Fruit fly (Drosophila melanogaster) whole organism, prepupa: ENCODE data around the gene CG17362.

ENCODE experiments used
- Blimp-1 ChIP-seq: fragments of 200-800 bp; sonication (Bioruptor generic); optimal IDR thresholded peaks from 3 replicates; lab custom pipeline; 2017; ENCODE audit warnings: missing biosample characterization, missing genetic modification characterization, mild to moderate bottlenecking, moderate library complexity, missing genetic modification reagents
- CG10631 ChIP-seq: fragments of 200-800 bp; sonication (Bioruptor generic); optimal IDR thresholded peaks from 2 replicates; lab custom pipeline; 2016; ENCODE audit warnings: missing biosample characterization, missing genetic modification characterization
- CG10669 ChIP-seq: fragments of 200-800 bp; sonication (Bioruptor generic); optimal IDR thresholded peaks from 3 replicates; lab custom pipeline; 2018; ENCODE audit warnings: missing biosample characterization, mild to moderate bottlenecking, missing genetic modification characterization, moderate library complexity
- CG11294 ChIP-seq: fragments of 200-800 bp; sonication (Bioruptor generic); IDR thresholded peaks from 2 replicates; pipeline ENCODE4 v1.3.6; 2022; ENCODE audit warnings: missing biosample characterization, missing genetic modification characterization
- CG15336 ChIP-seq: fragments of 200-800 bp; sonication (Bioruptor generic); IDR thresholded peaks from 2 replicates; pipeline ENCODE4 v1.3.6; 2022; ENCODE audit warnings: missing biosample characterization, missing genetic modification characterization
- CG1621 ChIP-seq: fragments of 200-800 bp; sonication (Bioruptor generic); optimal IDR thresholded peaks from 3 replicates; lab custom pipeline; 2018; ENCODE audit warnings: missing biosample characterization, mild to moderate bottlenecking, missing genetic modification characterization
- CG16779 ChIP-seq: fragments of 200-800 bp; sonication (Bioruptor generic); optimal IDR thresholded peaks from 3 replicates; lab custom pipeline; 2017; ENCODE audit warnings: missing biosample characterization, mild to moderate bottlenecking, missing genetic modification characterization
- CG3032 ChIP-seq: fragments of 200-800 bp; optimal IDR thresholded peaks from 2 replicates; lab custom pipeline; 2019; ENCODE audit warnings: missing biosample characterization, mild to moderate bottlenecking, missing genetic modification characterization, moderate library complexity
- CG31627 ChIP-seq: fragments of 200-800 bp; sonication (Bioruptor generic); optimal IDR thresholded peaks from 3 replicates; lab custom pipeline; 2016; ENCODE audit warnings: missing biosample characterization, missing genetic modification characterization
- CG32006 ChIP-seq: fragments of 200-800 bp; sonication (Bioruptor generic); optimal IDR thresholded peaks from 3 replicates; lab custom pipeline; 2017; ENCODE audit warnings: missing biosample characterization, mild to moderate bottlenecking, missing genetic modification characterization
- CG34406 ChIP-seq: fragments of 200-800 bp; sonication (Bioruptor generic); optimal IDR thresholded peaks from 3 replicates; lab custom pipeline; 2016; ENCODE audit warnings: missing biosample characterization, missing genetic modification characterization
- CG3919 ChIP-seq: fragments of 200-800 bp; sonication (Bioruptor generic); optimal IDR thresholded peaks from 3 replicates; lab custom pipeline; 2016; ENCODE audit warnings: missing biosample characterization, missing genetic modification characterization
- CG6163 ChIP-seq: fragments of 200-800 bp; sonication (Bioruptor generic); IDR thresholded peaks from 3 replicates; pipeline ENCODE4 v1.3.6; 2022; ENCODE audit warnings: missing biosample characterization, missing genetic modification characterization
- CG6276 ChIP-seq: fragments of 200-800 bp; sonication (Bioruptor generic); optimal IDR thresholded peaks from 2 replicates; lab custom pipeline; 2017; ENCODE audit warnings: missing biosample characterization, mild to moderate bottlenecking, missing genetic modification characterization
- CG6792 ChIP-seq: fragments of 200-800 bp; sonication (Bioruptor generic); optimal IDR thresholded peaks from 3 replicates; lab custom pipeline; 2016; ENCODE audit warnings: missing biosample characterization, missing genetic modification characterization
- CG6808 ChIP-seq: fragments of 200-800 bp; sonication (Bioruptor generic); optimal IDR thresholded peaks from 3 replicates; lab custom pipeline; 2017; ENCODE audit warnings: missing biosample characterization, missing genetic modification characterization, mild to moderate bottlenecking, moderate library complexity, missing genetic modification reagents
- CG6854 ChIP-seq: fragments of 200-800 bp; sonication (Bioruptor generic); optimal IDR thresholded peaks from 2 replicates; lab custom pipeline; 2017; ENCODE audit warnings: missing biosample characterization, mild to moderate bottlenecking, missing genetic modification characterization
- CG7368 ChIP-seq: fragments of 200-800 bp; sonication (Bioruptor generic); optimal IDR thresholded peaks from 3 replicates; lab custom pipeline; 2016; ENCODE audit warnings: missing biosample characterization, missing genetic modification characterization
- CG8119 ChIP-seq: fragments of 200-800 bp; sonication (Bioruptor generic); IDR thresholded peaks from 3 replicates; pipeline ENCODE4 v1.3.6; 2022; ENCODE audit warnings: missing biosample characterization, missing genetic modification characterization
- CG8319 ChIP-seq: fragments of 200-800 bp; sonication (Bioruptor generic); optimal IDR thresholded peaks from 3 replicates; lab custom pipeline; 2016; ENCODE audit warnings: missing biosample characterization, missing genetic modification characterization
- CG8632 ChIP-seq: fragments of 200-800 bp; sonication (Bioruptor generic); optimal IDR thresholded peaks from 3 replicates; lab custom pipeline; 2016; ENCODE audit warnings: missing biosample characterization, missing genetic modification characterization
- CG9139 ChIP-seq: fragments of 200-800 bp; sonication (Bioruptor generic); optimal IDR thresholded peaks from 3 replicates; lab custom pipeline; 2017; ENCODE audit warnings: missing biosample characterization, mild to moderate bottlenecking, missing genetic modification characterization
- Eip75B ChIP-seq: fragments of 200-800 bp; sonication (Bioruptor generic); optimal IDR thresholded peaks from 3 replicates; lab custom pipeline; 2016; ENCODE audit warnings: missing biosample characterization, missing genetic modification characterization
- Eip93F ChIP-seq: fragments of 200-800 bp; sonication (Bioruptor generic); optimal IDR thresholded peaks from 2 replicates; lab custom pipeline; 2016; ENCODE audit warnings: missing biosample characterization, mild to moderate bottlenecking, missing genetic modification characterization
- Ets21C ChIP-seq: fragments of 200-800 bp; sonication (Bioruptor generic); optimal IDR thresholded peaks from 3 replicates; lab custom pipeline; 2016; ENCODE audit warnings: missing biosample characterization, missing genetic modification characterization
- Ets96B ChIP-seq: fragments of 200-800 bp; optimal IDR thresholded peaks from 2 replicates; lab custom pipeline; 2019; ENCODE audit warnings: missing biosample characterization, mild to moderate bottlenecking, missing genetic modification characterization, moderate library complexity
- Gug ChIP-seq: fragments of 200-800 bp; sonication (Bioruptor generic); IDR thresholded peaks from 2 replicates; pipeline ENCODE4 v1.3.6; 2022; ENCODE audit warnings: missing biosample characterization, missing genetic modification characterization
- Hr38 ChIP-seq: sonication (Bioruptor generic); optimal IDR thresholded peaks from 2 replicates; lab custom pipeline; 2016; ENCODE audit warnings: missing biosample characterization, missing genetic modification characterization
- Hr39 ChIP-seq: fragments of 200-800 bp; sonication (Bioruptor generic); optimal IDR thresholded peaks from 2 replicates; lab custom pipeline; 2016; ENCODE audit warnings: missing biosample characterization, missing genetic modification characterization
- Hr4 ChIP-seq: fragments of 200-800 bp; sonication (Bioruptor generic); optimal IDR thresholded peaks from 3 replicates; lab custom pipeline; 2016; ENCODE audit warnings: missing biosample characterization, missing genetic modification characterization
- Lpt ChIP-seq: fragments of 200-800 bp; sonication (Bioruptor generic); optimal IDR thresholded peaks from 3 replicates; lab custom pipeline; 2016; ENCODE audit warnings: missing biosample characterization, missing genetic modification characterization
- Met ChIP-seq: fragments of 200-800 bp; sonication (Bioruptor generic); optimal IDR thresholded peaks from 3 replicates; lab custom pipeline; 2016; ENCODE audit warnings: missing biosample characterization, missing genetic modification characterization
- OdsH ChIP-seq: fragments of 200-800 bp; sonication (Bioruptor generic); optimal IDR thresholded peaks from 3 replicates; lab custom pipeline; 2016; ENCODE audit warnings: missing biosample characterization, missing genetic modification characterization
- Smox ChIP-seq: fragments of 200-800 bp; sonication (Bioruptor generic); optimal IDR thresholded peaks from 3 replicates; lab custom pipeline; 2016; ENCODE audit warnings: missing biosample characterization, missing genetic modification characterization
- Sox102F ChIP-seq: fragments of 200-800 bp; sonication (Bioruptor generic); optimal IDR thresholded peaks from 2 replicates; lab custom pipeline; 2016; ENCODE audit warnings: missing biosample characterization, mild to moderate bottlenecking, missing genetic modification characterization
- Sox14 ChIP-seq: fragments of 200-800 bp; sonication (Bioruptor generic); optimal IDR thresholded peaks from 3 replicates; lab custom pipeline; 2016; ENCODE audit warnings: missing biosample characterization, missing genetic modification characterization
- Sox15 ChIP-seq: fragments of 200-800 bp; sonication (Bioruptor generic); optimal IDR thresholded peaks from 3 replicates; lab custom pipeline; 2016; ENCODE audit warnings: missing biosample characterization, missing genetic modification characterization
- achi ChIP-seq: fragments of 200-800 bp; sonication (Bioruptor generic); optimal IDR thresholded peaks from 3 replicates; lab custom pipeline; 2016; ENCODE audit warnings: missing biosample characterization, missing genetic modification characterization
- acj6 ChIP-seq: fragments of 200-800 bp; sonication (Bioruptor generic); optimal IDR thresholded peaks from 3 replicates; lab custom pipeline; 2016; ENCODE audit warnings: missing biosample characterization, missing genetic modification characterization
- cyc ChIP-seq: fragments of 200-800 bp; sonication (Bioruptor generic); optimal IDR thresholded peaks from 3 replicates; lab custom pipeline; 2016; ENCODE audit warnings: missing biosample characterization, missing genetic modification characterization
- dac ChIP-seq: fragments of 200-800 bp; sonication (Bioruptor generic); optimal IDR thresholded peaks from 2 replicates; lab custom pipeline; 2017; ENCODE audit warnings: missing biosample characterization, mild to moderate bottlenecking, missing genetic modification characterization
- eg ChIP-seq: fragments of 200-800 bp; sonication (Bioruptor generic); IDR thresholded peaks from 3 replicates; pipeline ENCODE4 v1.3.6; 2022; ENCODE audit warnings: missing biosample characterization, missing genetic modification characterization
- esn ChIP-seq: fragments of 200-800 bp; sonication (Bioruptor generic); optimal IDR thresholded peaks from 2 replicates; lab custom pipeline; 2016; ENCODE audit warnings: missing biosample characterization, mild to moderate bottlenecking, missing genetic modification characterization, moderate library complexity
- fd85E ChIP-seq: fragments of 200-800 bp; sonication (Bioruptor generic); optimal IDR thresholded peaks from 3 replicates; lab custom pipeline; 2016; ENCODE audit warnings: missing biosample characterization, missing genetic modification characterization
- fkh ChIP-seq: fragments of 200-800 bp; sonication (Bioruptor generic); optimal IDR thresholded peaks from 3 replicates; lab custom pipeline; 2017; ENCODE audit warnings: missing biosample characterization, mild to moderate bottlenecking, missing genetic modification characterization, moderate library complexity
- net ChIP-seq: fragments of 200-800 bp; sonication (Bioruptor generic); optimal IDR thresholded peaks from 3 replicates; lab custom pipeline; 2016; ENCODE audit warnings: missing biosample characterization, missing genetic modification characterization
- pdm3 ChIP-seq: fragments of 200-800 bp; sonication (Bioruptor generic); optimal IDR thresholded peaks from 3 replicates; lab custom pipeline; 2016; ENCODE audit warnings: missing biosample characterization, missing genetic modification characterization
- salr ChIP-seq, 2 experiments: fragments of 200-800 bp; sonication (Bioruptor generic); optimal IDR thresholded peaks; 3 replicates each; lab custom pipeline; 2016 to 2018; ENCODE audit warnings: missing biosample characterization in 2 of 2, missing genetic modification characterization in 2 of 2, mild to moderate bottlenecking in 1 of 2
- spab ChIP-seq: fragments of 200-800 bp; sonication (Bioruptor generic); optimal IDR thresholded peaks from 2 replicates; lab custom pipeline; 2017; ENCODE audit warnings: missing biosample characterization, mild to moderate bottlenecking, missing genetic modification characterization, missing genetic modification reagents
- ss ChIP-seq, 2 experiments: fragments of 200-800 bp; sonication (Bioruptor generic); optimal IDR thresholded peaks; 2 replicates in 1 of 2; 3 replicates in 1 of 2; lab custom pipeline; 2017 to 2018; ENCODE audit warnings: mild to moderate bottlenecking in 2 of 2, missing biosample characterization in 2 of 2, missing genetic modification characterization in 2 of 2, moderate library complexity in 1 of 2
- svp ChIP-seq: fragments of 200-800 bp; sonication (Bioruptor generic); peaks from one replicate; lab custom pipeline; 2016; ENCODE audit warnings: missing biosample characterization, missing genetic modification characterization
- topi ChIP-seq: fragments of 200-800 bp; sonication (Bioruptor generic); optimal IDR thresholded peaks from 3 replicates; lab custom pipeline; 2016; ENCODE audit warnings: missing biosample characterization, missing genetic modification characterization

Gene CG17362

dm6 chr3L:14004963-14005458, 18.6 kb downstream of the CG17362 start:
- TF ChIP-seq fkh (GFP tag; lab: Kevin White, UChicago) (peak; percentile 89), CG9139 (GFP tag; lab: Kevin White, UChicago) (peak; percentile 90), CG11294 (GFP tag; lab: Robert Waterston, UW) (peak; percentile 98), Eip75B (GFP tag; lab: Kevin White, UChicago) (peak; percentile 99), CG6276 (GFP tag; lab: Kevin White, UChicago) (peak; percentile 98), CG8632 (GFP tag; lab: Kevin White, UChicago) (peak; percentile 97), Blimp-1 (GFP tag; lab: Kevin White, UChicago) (peak; percentile 79), svp (peak; percentile 99), Ets96B (tag; lab: Kevin White, UChicago) (peak; percentile 98), esn (peak; percentile 99), CG10631 (GFP tag; lab: Kevin White, UChicago) (peak; percentile 98), CG6808 (GFP tag; lab: Kevin White, UChicago) (peak; percentile 95), CG10669 (GFP tag; lab: Kevin White, UChicago) (peak; percentile 98), Ets21C (GFP tag; lab: Kevin White, UChicago) (peak; percentile 97), pdm3 (GFP tag; lab: Kevin White, UChicago) (peak; percentile 99), net (GFP tag; lab: Kevin White, UChicago) (peak; percentile 99), Met (GFP tag; lab: Kevin White, UChicago) (peak; percentile 98), CG7368 (peak; percentile 98), CG3919 (peak; percentile 99), CG31627 (peak; percentile 99), Smox (GFP tag; lab: Kevin White, UChicago) (peak; percentile 97), Sox15 (peak; percentile 98), fd85E (GFP tag; lab: Kevin White, UChicago) (peak; percentile 92), Hr38 (GFP tag; lab: Kevin White, UChicago) (peak; percentile 98), spab (GFP tag; lab: Kevin White, UChicago) (peak; percentile 96), acj6 (GFP tag; lab: Kevin White, UChicago) (peak; percentile 99), topi (GFP tag; lab: Kevin White, UChicago) (peak; percentile 98), OdsH (GFP tag; lab: Kevin White, UChicago) (peak; percentile 99), ss (GFP tag; optimal IDR thresholded peaks at IDR 0.05; lab: Kevin White, UChicago) (peak; percentile 92 to 96), Lpt (GFP tag; lab: Kevin White, UChicago) (peak; percentile 99), Hr39 (GFP tag; lab: Kevin White, UChicago) (peak; percentile 99), cyc (GFP tag; lab: Kevin White, UChicago) (peak; percentile 99), dac (GFP tag; lab: Kevin White, UChicago) (peak; percentile 99), achi (GFP tag; lab: Kevin White, UChicago) (peak; percentile 98), Gug (GFP tag; lab: Robert Waterston, UW) (peak; percentile 97), CG6792 (peak; percentile 98), CG6163 (GFP tag; lab: Robert Waterston, UW) (peak; percentile 99), Sox102F (GFP tag; lab: Kevin White, UChicago) (peak; percentile 96), CG16779 (tag; lab: Kevin White, UChicago) (peak; percentile 97), CG1621 (tag; lab: Kevin White, UChicago) (peak; percentile 96), salr (GFP tag; optimal IDR thresholded peaks at IDR 0.05; lab: Kevin White, UChicago) (peak; percentile 96 to 99), eg (peak; percentile 99), CG34406 (GFP tag; lab: Kevin White, UChicago) (peak; percentile 98), CG8319 (GFP tag; lab: Kevin White, UChicago) (peak; percentile 98), CG3032 (tag; lab: Kevin White, UChicago) (peak; percentile 94), Sox14 (GFP tag; lab: Kevin White, UChicago) (peak; percentile 99), CG32006 (peak; percentile 100), CG15336 (GFP tag; lab: Robert Waterston, UW) (peak; percentile 99), CG8119 (GFP tag; lab: Robert Waterston, UW) (peak; percentile 99), Hr4 (peak; percentile 99), Eip93F (peak; percentile 94), CG6854 (peak; percentile 92)
